Worm (Caenorhabditis elegans): ENCODE data around the gene gmeb-2.
A peak's percentile ranks its signal among the peaks of the same experiment; 100 is the strongest.

gmeb-2 gene

ce11 chrX:15878785-15879184 lies at the start of gene gmeb-2:
gmeb-2 (plus strand) TSS chrX:15879085.
- TF ChIP-seq B0310.2 (tag; optimal IDR thresholded peaks at IDR 0.05) (no peak), pes-1 (GFP tag; IDR thresholded peaks at IDR 0.05) (no peak), hnd-1 (tag; optimal IDR thresholded peaks at IDR 0.05) (no peak), tbx-11 (GFP tag; IDR thresholded peaks at IDR 0.05) (no peak), hmg-4 (GFP tag; optimal IDR thresholded peaks at IDR 0.05) (no peak), ets-7 (tag; optimal IDR thresholded peaks at IDR 0.05) (no peak), tbx-37 (GFP tag; conservative IDR thresholded peaks at IDR 0.05) (no peak)

ce11 chrX:15831537-15831936 lies 47.3 kb upstream of the gmeb-2 start:
- no peak for TF ChIP-seq sea-1 (GFP tag; conservative IDR thresholded peaks at IDR 0.05)
- no peak for TF ChIP-seq tra-4 (tag; optimal IDR thresholded peaks at IDR 0.05)
- no peak for TF ChIP-seq B0310.2 (tag; optimal IDR thresholded peaks at IDR 0.05)
- TF ChIP-seq F13C5.2 (tag; optimal IDR thresholded peaks at IDR 0.05) = no peak
- no peak for TF ChIP-seq pes-1 (GFP tag; IDR thresholded peaks at IDR 0.05)
- no peak for TF ChIP-seq hmbx-1 (tag; optimal IDR thresholded peaks at IDR 0.05)
- TF ChIP-seq ama-1 (optimal IDR thresholded peaks at IDR 0.05) = no peak
- TF ChIP-seq flt-1 (GFP tag; IDR thresholded peaks at IDR 0.05) = no peak
- no peak for TF ChIP-seq ceh-36 (tag; optimal IDR thresholded peaks at IDR 0.05)
- no peak for TF ChIP-seq ets-7 (tag; optimal IDR thresholded peaks at IDR 0.05)
- TF ChIP-seq ceh-13 (GFP tag; optimal IDR thresholded peaks at IDR 0.05) = no peak
- TF ChIP-seq hmg-4 (GFP tag; optimal IDR thresholded peaks at IDR 0.05) = no peak
- no peak for TF ChIP-seq tbx-11 (GFP tag; IDR thresholded peaks at IDR 0.05)

ce11 chrX:15838496-15838948 lies 40.4 kb upstream of the gmeb-2 start, which contains the start of gene acox-1.6:
acox-1.6 (minus strand) TSS chrX:15838546.
- TF ChIP-seq sea-1 (GFP tag; conservative IDR thresholded peaks at IDR 0.05) (no peak), ceh-36 (tag; optimal IDR thresholded peaks at IDR 0.05) (no peak), tbx-11 (GFP tag; IDR thresholded peaks at IDR 0.05) (no peak), aly-1 (tag; optimal IDR thresholded peaks at IDR 0.05) (no peak), scrt-1 (GFP tag; IDR thresholded peaks at IDR 0.05) (no peak), hmg-4 (GFP tag; optimal IDR thresholded peaks at IDR 0.05) (no peak), F13C5.2 (tag; optimal IDR thresholded peaks at IDR 0.05) (no peak)

- TF ChIP-seq aly-1 (tag; optimal IDR thresholded peaks at IDR 0.05) (peak; percentile 74), tbx-11 (GFP tag; IDR thresholded peaks at IDR 0.05) (0 out of 2 replicates have a peak, but pooled peaks have one; percentile 33), B0310.2 (tag; optimal IDR thresholded peaks at IDR 0.05) (peak; percentile 54), ets-7 (tag; optimal IDR thresholded peaks at IDR 0.05) (peak; percentile 69), tbx-37 (GFP tag; conservative IDR thresholded peaks at IDR 0.05) (0 out of 2 replicates have a peak, but pooled peaks have one; percentile 43), F13C5.2 (tag; optimal IDR thresholded peaks at IDR 0.05) (peak; percentile 89), hmbx-1 (tag; optimal IDR thresholded peaks at IDR 0.05) (no peak), pes-1 (GFP tag; IDR thresholded peaks at IDR 0.05) (peak; percentile 59; the same call in 1 of the 2 replicates), ama-1 (optimal IDR thresholded peaks at IDR 0.05) (no peak), tra-4 (tag; optimal IDR thresholded peaks at IDR 0.05) (no peak), scrt-1 (GFP tag; IDR thresholded peaks at IDR 0.05) (peak; percentile 62), sea-1 (GFP tag; conservative IDR thresholded peaks at IDR 0.05) (peak; percentile 89), ceh-36 (tag; optimal IDR thresholded peaks at IDR 0.05) (no peak), flt-1 (GFP tag; IDR thresholded peaks at IDR 0.05) (peak; percentile 57), hmg-4 (GFP tag; optimal IDR thresholded peaks at IDR 0.05) (peak; percentile 92), ceh-13 (GFP tag; optimal IDR thresholded peaks at IDR 0.05) (no peak), hnd-1 (tag; optimal IDR thresholded peaks at IDR 0.05) (no peak)
Measured at ce11 chrX:15841086-15841622, 37.7 kb upstream of the gmeb-2 start, which contains the start of gene serp-1.1. serp-1.1 (plus strand) TSS chrX:15841572.

- TF ChIP-seq pes-1 (GFP tag; IDR thresholded peaks at IDR 0.05) = no peak
Measured at ce11 chrX:15842492-15842891, 36.4 kb upstream of the gmeb-2 start.

- TF ChIP-seq ets-7 (tag; optimal IDR thresholded peaks at IDR 0.05) = no peak
- no peak for TF ChIP-seq flt-1 (GFP tag; IDR thresholded peaks at IDR 0.05)
- no peak for TF ChIP-seq hmbx-1 (tag; optimal IDR thresholded peaks at IDR 0.05)
- TF ChIP-seq hnd-1 (tag; optimal IDR thresholded peaks at IDR 0.05) = no peak
- TF ChIP-seq tra-4 (tag; optimal IDR thresholded peaks at IDR 0.05) = no peak
- TF ChIP-seq hmg-4 (GFP tag; optimal IDR thresholded peaks at IDR 0.05) = no peak
- no peak for TF ChIP-seq ceh-13 (GFP tag; optimal IDR thresholded peaks at IDR 0.05)
- no peak for TF ChIP-seq tbx-37 (GFP tag; conservative IDR thresholded peaks at IDR 0.05)
- TF ChIP-seq aly-1 (tag; optimal IDR thresholded peaks at IDR 0.05) = no peak
- no peak for TF ChIP-seq scrt-1 (GFP tag; IDR thresholded peaks at IDR 0.05)
- TF ChIP-seq F13C5.2 (tag; optimal IDR thresholded peaks at IDR 0.05) = no peak
- TF ChIP-seq sea-1 (GFP tag; conservative IDR thresholded peaks at IDR 0.05) = no peak
- no peak for TF ChIP-seq ceh-36 (tag; optimal IDR thresholded peaks at IDR 0.05)
- TF ChIP-seq pes-1 (GFP tag; IDR thresholded peaks at IDR 0.05) = no peak
- TF ChIP-seq tbx-11 (GFP tag; IDR thresholded peaks at IDR 0.05) = no peak
- TF ChIP-seq ama-1 (optimal IDR thresholded peaks at IDR 0.05) = no peak
- TF ChIP-seq B0310.2 (tag; optimal IDR thresholded peaks at IDR 0.05) = no peak
Measured at ce11 chrX:15844330-15844729, 34.6 kb upstream of the gmeb-2 start.

- TF ChIP-seq sea-1 (GFP tag; conservative IDR thresholded peaks at IDR 0.05) = no peak
- no peak for TF ChIP-seq hmg-4 (GFP tag; optimal IDR thresholded peaks at IDR 0.05)
- no peak for TF ChIP-seq tbx-37 (GFP tag; conservative IDR thresholded peaks at IDR 0.05)
- no peak for TF ChIP-seq ceh-36 (tag; optimal IDR thresholded peaks at IDR 0.05)
- TF ChIP-seq F13C5.2 (tag; optimal IDR thresholded peaks at IDR 0.05) = no peak
- TF ChIP-seq ceh-13 (GFP tag; optimal IDR thresholded peaks at IDR 0.05) = no peak
- no peak for TF ChIP-seq aly-1 (tag; optimal IDR thresholded peaks at IDR 0.05)
- no peak for TF ChIP-seq tbx-11 (GFP tag; IDR thresholded peaks at IDR 0.05)
- TF ChIP-seq B0310.2 (tag; optimal IDR thresholded peaks at IDR 0.05) = no peak
- TF ChIP-seq scrt-1 (GFP tag; IDR thresholded peaks at IDR 0.05) = no peak
- TF ChIP-seq flt-1 (GFP tag; IDR thresholded peaks at IDR 0.05) = no peak
- no peak for TF ChIP-seq tra-4 (tag; optimal IDR thresholded peaks at IDR 0.05)
- no peak for TF ChIP-seq ets-7 (tag; optimal IDR thresholded peaks at IDR 0.05)
- no peak for TF ChIP-seq pes-1 (GFP tag; IDR thresholded peaks at IDR 0.05)
- TF ChIP-seq hnd-1 (tag; optimal IDR thresholded peaks at IDR 0.05) = no peak
- no peak for TF ChIP-seq ama-1 (optimal IDR thresholded peaks at IDR 0.05)
Measured at ce11 chrX:15846552-15846951, 32.3 kb upstream of the gmeb-2 start.
